Fruit fly (Drosophila melanogaster) whole organism, embryonic: ENCODE measurements around the gene CG34307.

Experiments
- Atf-2 ChIP-seq: fragments of 200-800 bp; sonication (Bioruptor generic); optimal IDR thresholded peaks from 2 replicates; lab custom pipeline; 2016; ENCODE audit warnings: missing biosample characterization, missing genetic modification characterization
- Awh ChIP-seq: fragments of 200-800 bp; sonication (Bioruptor generic); IDR thresholded peaks from 2 replicates; pipeline ENCODE4, ENCODE4 v1.3.6; 2022; ENCODE audit warnings: missing biosample characterization, missing genetic modification characterization
- CG10462 ChIP-seq: fragments of 200-800 bp; sonication (Bioruptor generic); optimal IDR thresholded peaks from 2 replicates; lab custom pipeline; 2016; ENCODE audit warnings: missing biosample characterization, missing genetic modification characterization
- CG10959 ChIP-seq: fragments of 200-800 bp; sonication (Bioruptor generic); IDR thresholded peaks from 2 replicates; pipeline ENCODE4 v1.3.6; 2022; ENCODE audit warnings: missing biosample characterization, missing genetic modification characterization
- CG13296 ChIP-seq: fragments of 200-800 bp; sonication (Bioruptor generic); optimal IDR thresholded peaks from 3 replicates; lab custom pipeline; 2018; ENCODE audit warnings: missing biosample characterization, mild to moderate bottlenecking, missing genetic modification characterization
- CG13424 ChIP-seq: fragments of 200-800 bp; sonication (Bioruptor generic); optimal IDR thresholded peaks from 2 replicates; lab custom pipeline; 2019; ENCODE audit warnings: missing biosample characterization, mild to moderate bottlenecking, missing genetic modification characterization, moderate library complexity
- CG1647 ChIP-seq: fragments of 200-800 bp; sonication (Bioruptor generic); optimal IDR thresholded peaks from 3 replicates; lab custom pipeline; 2016; ENCODE audit warnings: missing biosample characterization, missing genetic modification characterization
- CG18619 ChIP-seq: fragments of 200-800 bp; sonication (Bioruptor generic); optimal IDR thresholded peaks from 3 replicates; lab custom pipeline; 2017; ENCODE audit warnings: missing biosample characterization, mild to moderate bottlenecking, missing genetic modification characterization
- CG30403 ChIP-seq: fragments of 200-800 bp; sonication (Bioruptor generic); optimal IDR thresholded peaks from 3 replicates; lab custom pipeline; 2016; ENCODE audit warnings: missing biosample characterization, missing genetic modification characterization
- CG33557 ChIP-seq: fragments of 200-800 bp; sonication (Bioruptor generic); optimal IDR thresholded peaks from 2 replicates; lab custom pipeline; 2019; ENCODE audit warnings: missing biosample characterization, mild to moderate bottlenecking, missing genetic modification characterization, moderate library complexity
- CG4328 ChIP-seq: fragments of 200-800 bp; sonication (Bioruptor generic); optimal IDR thresholded peaks from 3 replicates; lab custom pipeline; 2017; ENCODE audit warnings: missing biosample characterization, missing genetic modification reagents, missing genetic modification characterization
- CG5953 ChIP-seq: fragments of 200-800 bp; sonication (Bioruptor generic); IDR thresholded peaks from 2 replicates; pipeline ENCODE4 v1.3.6; 2022; ENCODE audit warnings: missing biosample characterization, missing genetic modification characterization
- CG6654 ChIP-seq: fragments of 200-800 bp; sonication (Bioruptor generic); optimal IDR thresholded peaks from 2 replicates; lab custom pipeline; 2017; ENCODE audit warnings: missing biosample characterization, mild to moderate bottlenecking, missing genetic modification characterization
- CG8290 ChIP-seq, 3 experiments: fragments of 200-800 bp; sonication (Bioruptor generic); optimal IDR thresholded peaks; 2 replicates each; lab custom pipeline; 2016 to 2019; ENCODE audit warnings: missing biosample characterization in 3 of 3, missing genetic modification characterization in 3 of 3, mild to moderate bottlenecking in 2 of 3, moderate library complexity in 1 of 3
- CG9437 ChIP-seq: fragments of 200-800 bp; sonication (Bioruptor generic); optimal IDR thresholded peaks from 2 replicates; lab custom pipeline; 2018; ENCODE audit warnings: missing biosample characterization, mild to moderate bottlenecking, missing genetic modification characterization
- Deaf1 ChIP-seq: fragments of 200-800 bp; optimal IDR thresholded peaks from 3 replicates; lab custom pipeline; 2019; ENCODE audit warnings: missing biosample characterization, mild to moderate bottlenecking, missing genetic modification characterization, moderate library complexity
- Drgx ChIP-seq: fragments of 200-800 bp; sonication (Bioruptor generic); IDR thresholded peaks from 2 replicates; pipeline ENCODE4 v1.3.6; 2022; ENCODE audit warnings: missing biosample characterization, missing genetic modification characterization
- ERR ChIP-seq: fragments of 200-800 bp; sonication (Bioruptor generic); optimal IDR thresholded peaks from 2 replicates; lab custom pipeline; 2016; ENCODE audit warnings: missing biosample characterization, missing genetic modification characterization
- Gsc ChIP-seq: fragments of 200-800 bp; sonication (Bioruptor generic); IDR thresholded peaks from 2 replicates; pipeline ENCODE4 v1.3.6; 2022; ENCODE audit warnings: missing biosample characterization, missing genetic modification characterization
- H15 ChIP-seq: fragments of 200-800 bp; sonication (Bioruptor generic); IDR thresholded peaks from 3 replicates; pipeline ENCODE4 v1.3.6; 2022; ENCODE audit warnings: missing biosample characterization, missing genetic modification characterization
- Hey ChIP-seq: fragments of 200-800 bp; sonication (Bioruptor generic); optimal IDR thresholded peaks from 3 replicates; lab custom pipeline; 2018; ENCODE audit warnings: missing biosample characterization, mild to moderate bottlenecking, missing genetic modification characterization
- HmgZ ChIP-seq: fragments of 200-800 bp; sonication (Bioruptor generic); optimal IDR thresholded peaks from 2 replicates; lab custom pipeline; 2018; ENCODE audit warnings: missing biosample characterization, mild to moderate bottlenecking, missing genetic modification characterization
- Nf-YA ChIP-seq: fragments of 200-800 bp; sonication (Bioruptor generic); IDR thresholded peaks from 2 replicates; pipeline ENCODE4 v1.3.6; 2022; ENCODE audit warnings: missing biosample characterization, missing genetic modification characterization
- Opbp ChIP-seq: fragments of 200-800 bp; sonication (Bioruptor generic); IDR thresholded peaks from 3 replicates; pipeline ENCODE4 v1.3.6; 2022; ENCODE audit warnings: missing biosample characterization, missing genetic modification characterization; ENCODE audit not compliant: partially characterized antibody
- PHDP ChIP-seq: fragments of 200-800 bp; sonication (Bioruptor generic); optimal IDR thresholded peaks from 3 replicates; lab custom pipeline; 2018; ENCODE audit warnings: missing biosample characterization, mild to moderate bottlenecking, missing genetic modification characterization, moderate library complexity
- Ravus ChIP-seq: fragments of 200-800 bp; sonication (Bioruptor generic); IDR thresholded peaks from 2 replicates; pipeline ENCODE4 v1.3.6; 2022; ENCODE audit warnings: missing biosample characterization, missing genetic modification characterization
- Side ChIP-seq: fragments of 200-800 bp; sonication (Bioruptor generic); optimal IDR thresholded peaks from 2 replicates; lab custom pipeline; 2016; ENCODE audit warnings: missing biosample characterization, missing genetic modification characterization
- Sox100B ChIP-seq: fragments of 200-800 bp; sonication (Bioruptor generic); optimal IDR thresholded peaks from 3 replicates; lab custom pipeline; 2018; ENCODE audit warnings: missing biosample characterization, mild to moderate bottlenecking, missing genetic modification characterization
- Taf1 ChIP-seq: fragments of 200-800 bp; sonication (Bioruptor generic); IDR thresholded peaks from 2 replicates; pipeline ENCODE4 v1.3.6; 2022; ENCODE audit warnings: missing biosample characterization, missing genetic modification characterization
- al ChIP-seq: fragments of 200-800 bp; sonication (Bioruptor generic); IDR thresholded peaks from 2 replicates; pipeline ENCODE4 v1.3.6; 2022; ENCODE audit warnings: missing biosample characterization, missing genetic modification characterization
- bcd ChIP-seq: fragments of 200-800 bp; sonication (Bioruptor generic); optimal IDR thresholded peaks from 2 replicates; lab custom pipeline; 2017; ENCODE audit warnings: missing biosample characterization, mild to moderate bottlenecking, missing genetic modification characterization
- dati ChIP-seq: fragments of 200-800 bp; sonication (Bioruptor generic); IDR thresholded peaks from 2 replicates; pipeline ENCODE4 v1.3.6; 2022; ENCODE audit warnings: missing biosample characterization, missing genetic modification characterization
- dm ChIP-seq: fragments of 200-800 bp; sonication (Bioruptor generic); optimal IDR thresholded peaks from 3 replicates; lab custom pipeline; 2016; ENCODE audit warnings: missing biosample characterization, missing genetic modification characterization
- dmrt99B ChIP-seq: fragments of 200-800 bp; sonication (Bioruptor generic); optimal IDR thresholded peaks from 2 replicates; lab custom pipeline; 2018; ENCODE audit warnings: missing biosample characterization, mild to moderate bottlenecking, missing genetic modification characterization, moderate library complexity
- ems ChIP-seq: fragments of 200-800 bp; sonication (Bioruptor generic); optimal IDR thresholded peaks from 3 replicates; lab custom pipeline; 2016; ENCODE audit warnings: missing biosample characterization, missing genetic modification characterization
- esg ChIP-seq: fragments of 200-800 bp; sonication (Bioruptor generic); conservative IDR thresholded peaks from 2 replicates; pipeline ENCODE4 v1.3.6; 2022; ENCODE audit warnings: missing biosample characterization, missing genetic modification characterization
- eve ChIP-seq, 2 experiments: fragments of >200 bp; optimal IDR thresholded peaks; 2 replicates each; lab custom pipeline; 2017; ENCODE audit warnings: missing biosample characterization in 2 of 2, missing genetic modification characterization in 2 of 2
- eyg ChIP-seq: fragments of 200-800 bp; sonication (Bioruptor generic); optimal IDR thresholded peaks from 3 replicates; lab custom pipeline; 2016; ENCODE audit warnings: missing biosample characterization, missing genetic modification characterization
- fd96Cb ChIP-seq: fragments of 200-800 bp; sonication (Bioruptor generic); optimal IDR thresholded peaks from 2 replicates; lab custom pipeline; 2018; ENCODE audit warnings: missing biosample characterization, mild to moderate bottlenecking, missing genetic modification characterization, moderate library complexity
- grau ChIP-seq: fragments of 200-800 bp; optimal IDR thresholded peaks from 3 replicates; lab custom pipeline; 2019; ENCODE audit warnings: missing biosample characterization, mild to moderate bottlenecking, missing genetic modification characterization, moderate library complexity
- inv ChIP-seq: fragments of 200-800 bp; sonication (Bioruptor generic); IDR thresholded peaks from 2 replicates; pipeline ENCODE4 v1.3.6; 2022; ENCODE audit warnings: missing biosample characterization, missing genetic modification characterization; ENCODE audit not compliant: partially characterized antibody
- kay ChIP-seq: fragments of 200-800 bp; sonication (Bioruptor generic); optimal IDR thresholded peaks from 2 replicates; lab custom pipeline; 2016; ENCODE audit warnings: missing biosample characterization, missing genetic modification characterization
- mirr ChIP-seq: fragments of 200-800 bp; sonication (Bioruptor generic); optimal IDR thresholded peaks from 3 replicates; lab custom pipeline; 2018; ENCODE audit warnings: missing biosample characterization, mild to moderate bottlenecking, missing genetic modification characterization
- nerfin-2 ChIP-seq: fragments of 200-800 bp; sonication (Bioruptor generic); IDR thresholded peaks from 2 replicates; pipeline ENCODE4 v1.3.6; 2022; ENCODE audit warnings: missing biosample characterization, missing genetic modification characterization; ENCODE audit not compliant: partially characterized antibody
- run ChIP-seq: fragments of 200-800 bp; sonication (Bioruptor generic); optimal IDR thresholded peaks from 3 replicates; lab custom pipeline; 2018; ENCODE audit warnings: missing biosample characterization, mild to moderate bottlenecking, missing genetic modification characterization
- sc ChIP-seq, 3 experiments: fragments of >200 bp in 2 of 3; fragments of 200-800 bp in 1 of 3; sonication (Bioruptor generic) in 1 of 3; optimal IDR thresholded peaks; 2 replicates in 2 of 3; 3 replicates in 1 of 3; lab custom pipeline; 2017; ENCODE audit warnings: mild to moderate bottlenecking in 1 of 3, missing biosample characterization in 1 of 3, missing genetic modification characterization in 1 of 3, missing genetic modification reagents in 1 of 3
- sob ChIP-seq: fragments of 200-800 bp; sonication (Bioruptor generic); IDR thresholded peaks from 2 replicates; pipeline ENCODE4 v1.3.6; 2022; ENCODE audit warnings: missing biosample characterization, missing genetic modification characterization
- ssp ChIP-seq: fragments of 200-800 bp; sonication (Bioruptor generic); IDR thresholded peaks from 2 replicates; pipeline ENCODE4 v1.3.6; 2022; ENCODE audit warnings: missing biosample characterization, missing genetic modification characterization
- tap ChIP-seq: fragments of 200-800 bp; optimal IDR thresholded peaks from 3 replicates; lab custom pipeline; 2019; ENCODE audit warnings: missing biosample characterization, mild to moderate bottlenecking, missing genetic modification characterization, moderate library complexity
- wek ChIP-seq: fragments of 200-800 bp; sonication (Bioruptor generic); optimal IDR thresholded peaks from 3 replicates; lab custom pipeline; 2018; ENCODE audit warnings: missing biosample characterization, mild to moderate bottlenecking, missing genetic modification characterization, moderate library complexity
- wor ChIP-seq: fragments of 200-800 bp; sonication (Bioruptor generic); IDR thresholded peaks from 2 replicates; pipeline ENCODE4 v1.3.6; 2022; ENCODE audit warnings: missing biosample characterization, missing genetic modification characterization

CG34307 gene

dm6 chr3R:11855156-11855555 is 42.2 kb upstream of the CG34307 start (continued):
- no peak for TF ChIP-seq nerfin-2 (GFP tag; lab: Robert Waterston, UW)
- 0 out of 2 replicates have a peak, but pooled peaks have one; percentile 18 for TF ChIP-seq al (GFP tag; lab: Robert Waterston, UW)
- no peak for TF ChIP-seq CG1647 (GFP tag; lab: Kevin White, UChicago)
- no peak for TF ChIP-seq CG5953
- no peak for TF ChIP-seq dm (GFP tag; lab: Kevin White, UChicago)
- no peak for TF ChIP-seq CG33557 (GFP tag; lab: Kevin White, UChicago)
- TF ChIP-seq esg = 0 out of 2 replicates have a peak, but pooled peaks have one; percentile 19
- TF ChIP-seq HmgZ (tag; lab: Kevin White, UChicago) = no peak
- no peak for TF ChIP-seq Gsc (GFP tag; lab: Robert Waterston, UW)
- TF ChIP-seq Ravus (GFP tag; lab: Robert Waterston, UW) = no peak
- TF ChIP-seq Hey (tag; lab: Kevin White, UChicago) = no peak
- no peak for TF ChIP-seq CG9437 (GFP tag; lab: Kevin White, UChicago)
- no peak for TF ChIP-seq H15 (GFP tag; lab: Robert Waterston, UW)
- TF ChIP-seq eve (GFP tag; optimal IDR thresholded peaks at IDR 0.05; lab: Kevin White, UChicago) = no peak
- TF ChIP-seq CG13424 = peak; percentile 30
- no peak for TF ChIP-seq Opbp
- TF ChIP-seq ems (GFP tag; lab: Kevin White, UChicago) = no peak
- no peak for TF ChIP-seq eyg
- no peak for TF ChIP-seq Atf-2
- no peak for TF ChIP-seq Awh
- TF ChIP-seq sc (optimal IDR thresholded peaks at IDR 0.05; lab: Kevin White, UChicago) = no peak
- TF ChIP-seq sc (GFP tag; optimal IDR thresholded peaks at IDR 0.05; lab: Kevin White, UChicago) = no peak
- TF ChIP-seq Side (GFP tag; lab: Kevin White, UChicago) = no peak
- no peak for TF ChIP-seq CG6654 (GFP tag; lab: Kevin White, UChicago)
- peak; percentile 5 for TF ChIP-seq Sox100B
- peak; percentile 62 for TF ChIP-seq dmrt99B
- peak; percentile 20 for TF ChIP-seq CG30403
- TF ChIP-seq fd96Cb = peak; percentile 17
- TF ChIP-seq CG13296 (GFP tag; lab: Kevin White, UChicago) = peak; percentile 6
- peak; percentile 7 for TF ChIP-seq Deaf1
- no peak for TF ChIP-seq CG18619 (GFP tag; lab: Kevin White, UChicago)
- TF ChIP-seq PHDP (tag; lab: Kevin White, UChicago) = peak; percentile 38
- TF ChIP-seq dati = no peak
- TF ChIP-seq tap (tag; lab: Kevin White, UChicago) = no peak
- TF ChIP-seq wor (GFP tag; lab: Robert Waterston, UW) = no peak
- TF ChIP-seq CG10462 (GFP tag; lab: Kevin White, UChicago) = no peak
- TF ChIP-seq ssp = no peak
- TF ChIP-seq Drgx (GFP tag; lab: Robert Waterston, UW) = no peak
- TF ChIP-seq run (tag; lab: Kevin White, UChicago) = no peak
- no peak for TF ChIP-seq CG10959 (GFP tag; lab: Robert Waterston, UW)
- peak; percentile 4 for TF ChIP-seq bcd (GFP tag; lab: Kevin White, UChicago)
- TF ChIP-seq wek = no peak
- peak; percentile 45 for TF ChIP-seq grau (tag; lab: Kevin White, UChicago)
- TF ChIP-seq CG8290 (GFP tag; optimal IDR thresholded peaks at IDR 0.05; lab: Kevin White, UChicago) = no peak
- no peak for TF ChIP-seq CG8290 (tag; optimal IDR thresholded peaks at IDR 0.05; lab: Kevin White, UChicago)
- no peak for TF ChIP-seq kay (GFP tag; lab: Kevin White, UChicago)
- peak; percentile 29; the same call in 1 of the 2 replicates for TF ChIP-seq sob (GFP tag; lab: Robert Waterston, UW)
- no peak for TF ChIP-seq mirr
- TF ChIP-seq Nf-YA (GFP tag; lab: Robert Waterston, UW) = no peak
- TF ChIP-seq inv (GFP tag; lab: Robert Waterston, UW) = no peak
- no peak for TF ChIP-seq CG4328 (GFP tag; lab: Kevin White, UChicago)
- TF ChIP-seq ERR (GFP tag; lab: Kevin White, UChicago) = no peak
- TF ChIP-seq Taf1 (GFP tag; lab: Robert Waterston, UW) = no peak
